Fruit fly (Drosophila melanogaster): Measurements from ENCODE around the gene CG14834.
A peak's percentile ranks its signal among the peaks of the same experiment; 100 is the strongest.

The CG14834 gene

DNA sequence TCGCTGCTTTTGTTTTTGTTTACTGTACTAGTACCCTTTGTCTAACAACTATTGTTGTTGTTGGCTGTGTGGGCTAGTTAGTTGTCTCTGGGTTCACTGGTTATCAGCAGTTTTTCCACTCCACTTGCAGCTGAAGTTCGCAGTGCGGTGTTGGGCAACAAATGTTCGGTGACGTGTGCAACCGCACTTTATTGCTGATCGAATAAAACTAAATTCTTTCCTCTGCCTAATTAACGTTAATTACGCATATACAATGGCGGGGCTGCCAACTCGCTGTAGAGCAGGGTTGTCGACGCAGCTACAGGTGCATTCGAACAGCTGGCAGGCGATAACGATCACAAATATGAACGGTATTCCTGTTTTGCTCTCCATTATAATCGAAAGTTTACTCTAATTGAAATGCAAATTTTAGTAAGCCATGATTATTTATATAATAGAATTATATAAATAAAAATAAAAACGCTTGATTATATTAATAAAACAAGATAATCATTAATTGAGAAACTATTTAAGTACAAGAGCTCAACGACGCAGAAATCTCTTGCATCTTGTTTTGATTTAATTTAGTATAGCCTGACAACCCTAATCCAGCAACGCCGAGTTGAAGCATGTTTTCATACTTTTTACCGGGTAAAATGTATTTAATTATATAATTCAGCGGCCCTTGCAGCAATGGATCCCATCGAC, 18.2 kb downstream of the CG14834 start, which contains the start of the genes mrva, CG42307 and mus312 (continued):
- no peak for TF ChIP-seq crc (GFP tag; optimal IDR thresholded peaks at IDR 0.05)
- peak; percentile 93 for TF ChIP-seq CG3847 (GFP tag; IDR thresholded peaks at IDR 0.05)
- peak; percentile 75 for TF ChIP-seq caup (GFP tag; optimal IDR thresholded peaks at IDR 0.05; ENCODE audit: severe bottlenecking)
- peak in 1 of 2 experiments; percentile 17 for TF ChIP-seq tll (GFP tag; optimal IDR thresholded peaks at IDR 0.05)
- TF ChIP-seq gro (GFP tag; optimal IDR thresholded peaks at IDR 0.05) = no peak
- TF ChIP-seq Opbp (GFP tag; IDR thresholded peaks at IDR 0.05; ENCODE audit: partially characterized antibody) = peak; percentile 38; the same call in 1 of the 3 replicates
- TF ChIP-seq C15 (GFP tag; IDR thresholded peaks at IDR 0.05) = 0 out of 3 replicates have a peak, but pooled peaks have one; percentile 66
- 0 out of 3 replicates have a peak, but pooled peaks have one; percentile 55 for TF ChIP-seq CG6791 (GFP tag; IDR thresholded peaks at IDR 0.05; ENCODE audit: partially characterized antibody)
- no peak for TF ChIP-seq CG2199 (GFP tag; IDR thresholded peaks at IDR 0.05)
- peak; percentile 83 for TF ChIP-seq Dbx (GFP tag; IDR thresholded peaks at IDR 0.05)
- TF ChIP-seq ems (GFP tag; optimal IDR thresholded peaks at IDR 0.05) = peak; percentile 33
- TF ChIP-seq Nf-YC (tag; optimal IDR thresholded peaks at IDR 0.05) = peak; percentile 91
- peak; percentile 91 for TF ChIP-seq MTF-1 (GFP tag; optimal IDR thresholded peaks at IDR 0.05; ENCODE audit: borderline replicate concordance)
- TF ChIP-seq Dip3 (GFP tag; optimal IDR thresholded peaks at IDR 0.05) = peak; percentile 43
- TF ChIP-seq jumu (GFP tag; optimal IDR thresholded peaks at IDR 0.05) = peak; percentile 1
- TF ChIP-seq CG17359 (tag; optimal IDR thresholded peaks at IDR 0.05) = peak; percentile 87
- peak; percentile 85 for TF ChIP-seq Meics (GFP tag; optimal IDR thresholded peaks at IDR 0.05)
- TF ChIP-seq Atf-2 (GFP tag; optimal IDR thresholded peaks at IDR 0.05) = peak; percentile 26
- peak; percentile 82 for TF ChIP-seq CG4404 (GFP tag; IDR thresholded peaks at IDR 0.05)
- TF ChIP-seq usp (GFP tag; optimal IDR thresholded peaks at IDR 0.05) = no peak
- TF ChIP-seq Tbp (GFP tag; optimal IDR thresholded peaks at IDR 0.05) = no peak
- no peak for TF ChIP-seq Trl (optimal IDR thresholded peaks at IDR 0.05)
- TF ChIP-seq Trl (GFP tag; optimal IDR thresholded peaks at IDR 0.05) = peak; percentile 42
- peak; percentile 46; the same call in 2 of the 3 replicates for TF ChIP-seq CG11093 (GFP tag; IDR thresholded peaks at IDR 0.05)
- TF ChIP-seq lov (optimal IDR thresholded peaks at IDR 0.05) = no peak
- 0 out of 3 replicates have a peak, but pooled peaks have one; percentile 65 for TF ChIP-seq lov (GFP tag; IDR thresholded peaks at IDR 0.05)
- TF ChIP-seq Fer1 (GFP tag; optimal IDR thresholded peaks at IDR 0.05) = peak; percentile 89
- TF ChIP-seq lola (GFP tag; optimal IDR thresholded peaks at IDR 0.05) = peak in 1 of 3 experiments; percentile 92
- no peak for TF ChIP-seq Dip2 (GFP tag; IDR thresholded peaks at IDR 0.05)
- TF ChIP-seq CG2129 (GFP tag; IDR thresholded peaks at IDR 0.05; ENCODE audit: partially characterized antibody) = no peak
- peak; percentile 83 for TF ChIP-seq CG18764 (GFP tag; optimal IDR thresholded peaks at IDR 0.05)
- TF ChIP-seq CG2678 (tag; optimal IDR thresholded peaks at IDR 0.05) = no peak
- TF ChIP-seq CG13287 (GFP tag; IDR thresholded peaks at IDR 0.05; ENCODE audit: partially characterized antibody) = peak; percentile 52
- TF ChIP-seq kah (GFP tag; optimal IDR thresholded peaks at IDR 0.05) = peak; percentile 87
- TF ChIP-seq Atf6 (GFP tag; IDR thresholded peaks at IDR 0.05) = peak; percentile 69
- TF ChIP-seq Dll (GFP tag; IDR thresholded peaks at IDR 0.05; ENCODE audit: partially characterized antibody) = peak; percentile 60; the same call in 3 of the 4 replicates
- peak; percentile 87 for TF ChIP-seq dysf (GFP tag; IDR thresholded peaks at IDR 0.05)
- no peak for TF ChIP-seq NC2α (GFP tag; optimal IDR thresholded peaks at IDR 0.05)
- no peak for TF ChIP-seq CG12236 (GFP tag; optimal IDR thresholded peaks at IDR 0.05)
- TF ChIP-seq trem (tag; optimal IDR thresholded peaks at IDR 0.05) = peak; percentile 99
- peak; percentile 63 for TF ChIP-seq croc (GFP tag; conservative IDR thresholded peaks at IDR 0.05)
- peak; percentile 98 for TF ChIP-seq wek (GFP tag; optimal IDR thresholded peaks at IDR 0.05)
- peak; percentile 91 for TF ChIP-seq Fer3 (tag; optimal IDR thresholded peaks at IDR 0.05)
- TF ChIP-seq CG9437 (GFP tag; optimal IDR thresholded peaks at IDR 0.05) = peak; percentile 83
- no peak for TF ChIP-seq Doc3 (GFP tag; IDR thresholded peaks at IDR 0.05; ENCODE audit: partially characterized antibody)
- TF ChIP-seq ken (GFP tag; IDR thresholded peaks at IDR 0.05) = peak; percentile 68
- peak; percentile 78 for TF ChIP-seq CG9727 (GFP tag; optimal IDR thresholded peaks at IDR 0.05)
- TF ChIP-seq da (GFP tag; optimal IDR thresholded peaks at IDR 0.05) = no peak
- peak; percentile 33 for TF ChIP-seq ab (GFP tag; optimal IDR thresholded peaks at IDR 0.05)
